Worm (Caenorhabditis elegans) whole organism, late embryonic: ENCODE results near the gene Y41E3.8.
A peak's percentile ranks its signal among the peaks of the same experiment; 100 is the strongest.

ENCODE experiments used
- C38D4.7 ChIP-seq: fragments of 200-800 bp; sonication (Bioruptor generic); optimal IDR thresholded peaks from 2 replicates; lab custom pipeline; 2018; ENCODE audit warnings: mild to moderate bottlenecking, missing genetic modification characterization, moderate library complexity, missing compliant biosample characterization
- F13H6.1 ChIP-seq: sonication (generic microtip); optimal IDR thresholded peaks from 2 replicates; lab custom pipeline; 2016; ENCODE audit warnings: missing genetic modification characterization, missing compliant biosample characterization
- K09A11.1 ChIP-seq: sonication (generic microtip); optimal IDR thresholded peaks from 2 replicates; lab custom pipeline; 2017; ENCODE audit warnings: antibody characterized with exemption, mild to moderate bottlenecking, missing genetic modification characterization, missing compliant biosample characterization; ENCODE audit not compliant: insufficient read depth
- T23F11.4 ChIP-seq: fragments of 200-800 bp; sonication (Bioruptor generic); optimal IDR thresholded peaks from 2 replicates; lab custom pipeline; 2018; ENCODE audit warnings: mild to moderate bottlenecking, missing genetic modification characterization, missing compliant biosample characterization
- ahr-1 ChIP-seq: sonication (generic microtip); optimal IDR thresholded peaks from 2 replicates; lab custom pipeline; 2016; ENCODE audit warnings: missing genetic modification characterization, missing compliant biosample characterization
- ama-1 ChIP-seq: fragments of 150-350 bp; optimal IDR thresholded peaks from 2 replicates; lab custom pipeline; 2014
- ceh-14 ChIP-seq: sonication (generic microtip); optimal IDR thresholded peaks from 2 replicates; lab custom pipeline; 2016; ENCODE audit warnings: missing genotype, missing genetic modification characterization, missing compliant biosample characterization
- ceh-18 ChIP-seq: sonication (generic microtip); optimal IDR thresholded peaks from 2 replicates; lab custom pipeline; 2016; ENCODE audit warnings: missing genetic modification characterization, missing compliant biosample characterization
- ceh-2 ChIP-seq: sonication (generic microtip); optimal IDR thresholded peaks from 2 replicates; lab custom pipeline; 2016; ENCODE audit warnings: missing genotype, missing genetic modification characterization, missing compliant biosample characterization
- ceh-24 ChIP-seq: sonication (generic microtip); optimal IDR thresholded peaks from 2 replicates; lab custom pipeline; 2016; ENCODE audit warnings: mild to moderate bottlenecking, missing genetic modification characterization, missing compliant biosample characterization
- ceh-30 ChIP-seq: fragments of 150-350 bp; optimal IDR thresholded peaks from 2 replicates; lab custom pipeline; 2014; ENCODE audit warnings: missing biosample characterization, missing genetic modification characterization
- ceh-31 ChIP-seq: sonication (generic microtip); optimal IDR thresholded peaks from 2 replicates; lab custom pipeline; 2016; ENCODE audit warnings: missing genetic modification characterization, missing compliant biosample characterization
- ceh-34 ChIP-seq: sonication (generic microtip); optimal IDR thresholded peaks from 2 replicates; lab custom pipeline; 2016; ENCODE audit warnings: mild to moderate bottlenecking, missing genetic modification characterization, missing compliant biosample characterization
- ceh-45 ChIP-seq: fragments of 200-800 bp; sonication (Bioruptor generic); IDR thresholded peaks from 2 replicates; pipeline ENCODE4 v1.3.6; 2022; ENCODE audit warnings: missing genetic modification reagents, missing genetic modification characterization, missing compliant biosample characterization
- ceh-6 ChIP-seq: fragments of 200-800 bp; sonication (Bioruptor generic); optimal IDR thresholded peaks from 2 replicates; lab custom pipeline; 2018; ENCODE audit warnings: mild to moderate bottlenecking, missing genetic modification characterization, missing compliant biosample characterization
- che-1 ChIP-seq: sonication (generic microtip); optimal IDR thresholded peaks from 2 replicates; lab custom pipeline; 2016; ENCODE audit warnings: mild to moderate bottlenecking, missing genetic modification characterization, missing compliant biosample characterization
- dve-1 ChIP-seq: sonication (generic microtip); optimal IDR thresholded peaks from 2 replicates; lab custom pipeline; 2017; ENCODE audit warnings: antibody characterized with exemption, mild to moderate bottlenecking, missing genetic modification characterization, missing compliant biosample characterization
- elt-2 ChIP-seq: sonication (generic microtip); optimal IDR thresholded peaks from 2 replicates; lab custom pipeline; 2016; ENCODE audit warnings: missing genetic modification reagents, missing genetic modification characterization, missing compliant biosample characterization
- elt-4 ChIP-seq: sonication (generic microtip); optimal IDR thresholded peaks from 2 replicates; lab custom pipeline; 2016; ENCODE audit warnings: missing genetic modification characterization, missing compliant biosample characterization
- ets-4 ChIP-seq: sonication (generic microtip); optimal IDR thresholded peaks from 2 replicates; lab custom pipeline; 2016; ENCODE audit warnings: missing genetic modification characterization, missing compliant biosample characterization
- fkh-10 ChIP-seq: fragments of 150-350 bp; optimal IDR thresholded peaks from 2 replicates; lab custom pipeline; 2014; ENCODE audit warnings: missing biosample characterization, missing genetic modification reagents, missing genetic modification characterization
- hlh-15 ChIP-seq: sonication (generic microtip); optimal IDR thresholded peaks from 2 replicates; lab custom pipeline; 2016; ENCODE audit warnings: missing genetic modification characterization, missing compliant biosample characterization
- hlh-30 ChIP-seq: sonication (generic microtip); optimal IDR thresholded peaks from 2 replicates; lab custom pipeline; 2017; ENCODE audit warnings: antibody characterized with exemption, missing genetic modification characterization, missing compliant biosample characterization; ENCODE audit not compliant: insufficient read depth
- lin-11 ChIP-seq: fragments of 200-800 bp; sonication (Bioruptor generic); optimal IDR thresholded peaks from 2 replicates; lab custom pipeline; 2018; ENCODE audit warnings: mild to moderate bottlenecking, missing genetic modification characterization, missing compliant biosample characterization
- mec-3 ChIP-seq: sonication (generic microtip); optimal IDR thresholded peaks from 2 replicates; lab custom pipeline; 2016; ENCODE audit warnings: borderline replicate concordance, missing genetic modification characterization, missing compliant biosample characterization
- nhr-11 ChIP-seq: fragments of 150-350 bp; optimal IDR thresholded peaks from 2 replicates; lab custom pipeline; 2014; ENCODE audit warnings: missing biosample characterization, missing genetic modification characterization
- npax-4 ChIP-seq: sonication (generic microtip); optimal IDR thresholded peaks from 2 replicates; lab custom pipeline; 2016; ENCODE audit warnings: missing genetic modification characterization, missing compliant biosample characterization
- odd-2 ChIP-seq: sonication (generic microtip); optimal IDR thresholded peaks from 2 replicates; lab custom pipeline; 2017; ENCODE audit warnings: antibody characterized with exemption, mild to moderate bottlenecking, missing genetic modification characterization, missing compliant biosample characterization
- pat-9 ChIP-seq: fragments of 200-800 bp; sonication (Bioruptor generic); optimal IDR thresholded peaks from 2 replicates; lab custom pipeline; 2018; ENCODE audit warnings: mild to moderate bottlenecking, missing genetic modification characterization, moderate library complexity, missing compliant biosample characterization
- pax-1 ChIP-seq: fragments of 150-350 bp; optimal IDR thresholded peaks from 2 replicates; lab custom pipeline; 2014; ENCODE audit warnings: missing biosample characterization, missing genetic modification characterization
- pha-2 ChIP-seq: sonication (generic microtip); optimal IDR thresholded peaks from 2 replicates; lab custom pipeline; 2017; ENCODE audit warnings: mild to moderate bottlenecking, missing genetic modification characterization, missing compliant biosample characterization
- pqm-1 ChIP-seq: sonication (generic microtip); optimal IDR thresholded peaks from 2 replicates; lab custom pipeline; 2016; ENCODE audit warnings: missing genetic modification characterization, missing compliant biosample characterization
- pros-1 ChIP-seq: fragments of 150-350 bp; optimal IDR thresholded peaks from 2 replicates; lab custom pipeline; 2014; ENCODE audit warnings: missing biosample characterization, missing genetic modification reagents, missing genetic modification characterization
- sdc-2 ChIP-seq: sonication (generic microtip); optimal IDR thresholded peaks from 2 replicates; lab custom pipeline; 2016; ENCODE audit warnings: missing genotype, missing genetic modification characterization, missing compliant biosample characterization
- sox-2 ChIP-seq: fragments of 200-800 bp; sonication (Bioruptor generic); IDR thresholded peaks from 2 replicates; pipeline ENCODE4 v1.3.6; 2022; ENCODE audit warnings: missing genetic modification reagents, missing genetic modification characterization, missing compliant biosample characterization
- sox-4 ChIP-seq: sonication (generic microtip); optimal IDR thresholded peaks from 2 replicates; lab custom pipeline; 2017; ENCODE audit warnings: mild to moderate bottlenecking, missing genetic modification characterization, inconsistent platforms, missing compliant biosample characterization
- syd-9 ChIP-seq: sonication (generic microtip); optimal IDR thresholded peaks from 2 replicates; lab custom pipeline; 2016; ENCODE audit warnings: mild to moderate bottlenecking, missing genetic modification characterization, moderate library complexity, missing compliant biosample characterization
- ttx-3 ChIP-seq: sonication (generic microtip); optimal IDR thresholded peaks from 2 replicates; lab custom pipeline; 2016; ENCODE audit warnings: missing genetic modification reagents, missing genetic modification characterization, missing compliant biosample characterization
- unc-42 ChIP-seq: sonication (generic microtip); optimal IDR thresholded peaks from 2 replicates; lab custom pipeline; 2016; ENCODE audit warnings: missing genotype, missing genetic modification characterization, missing compliant biosample characterization

The Y41E3.8 gene

DNA sequence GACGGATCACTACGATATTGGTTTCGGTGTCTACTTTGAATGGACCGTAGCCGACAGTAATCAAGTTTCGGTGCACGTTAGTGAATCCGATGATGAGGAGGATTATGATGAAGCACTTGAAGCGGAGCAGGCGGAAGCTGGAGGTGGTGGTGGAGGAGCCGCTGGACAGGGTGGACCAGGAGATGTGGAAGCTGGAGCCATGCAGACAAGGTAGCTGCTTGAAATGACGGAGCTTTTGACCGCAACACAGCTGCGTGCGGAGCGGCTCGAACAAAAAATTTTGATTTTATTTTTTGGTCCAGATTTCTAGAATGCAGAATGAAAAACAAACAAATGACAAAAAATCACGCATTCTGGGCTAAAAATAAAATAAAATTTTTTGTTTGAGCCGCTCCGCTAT lies 4.4 kb downstream of the Y41E3.8 start:
- TF ChIP-seq ceh-14 (no peak), syd-9 (tag; lab: Kevin White, UChicago) (no peak), ceh-45 (GFP tag; lab: Robert Waterston, UW) (no peak), F13H6.1 (no peak), pros-1 (tag; lab: Kevin White, UChicago) (no peak), ceh-6 (no peak), ets-4 (tag; lab: Kevin White, UChicago) (no peak), T23F11.4 (GFP tag; lab: Kevin White, UChicago) (no peak), ceh-30 (tag; lab: Kevin White, UChicago) (no peak), npax-4 (tag; lab: Kevin White, UChicago) (no peak), ceh-18 (tag; lab: Kevin White, UChicago) (no peak), ceh-2 (tag; lab: Kevin White, UChicago) (no peak), odd-2 (tag; lab: Kevin White, UChicago) (no peak), hlh-30 (tag; lab: Kevin White, UChicago) (no peak), elt-2 (tag; lab: Kevin White, UChicago) (no peak), K09A11.1 (tag; lab: Kevin White, UChicago) (no peak), C38D4.7 (GFP tag; lab: Kevin White, UChicago) (no peak), pqm-1 (tag; lab: Kevin White, UChicago) (no peak), sox-4 (no peak), ttx-3 (no peak)
- TF ChIP-seq, all 69 proteins: peak for 0

DNA sequence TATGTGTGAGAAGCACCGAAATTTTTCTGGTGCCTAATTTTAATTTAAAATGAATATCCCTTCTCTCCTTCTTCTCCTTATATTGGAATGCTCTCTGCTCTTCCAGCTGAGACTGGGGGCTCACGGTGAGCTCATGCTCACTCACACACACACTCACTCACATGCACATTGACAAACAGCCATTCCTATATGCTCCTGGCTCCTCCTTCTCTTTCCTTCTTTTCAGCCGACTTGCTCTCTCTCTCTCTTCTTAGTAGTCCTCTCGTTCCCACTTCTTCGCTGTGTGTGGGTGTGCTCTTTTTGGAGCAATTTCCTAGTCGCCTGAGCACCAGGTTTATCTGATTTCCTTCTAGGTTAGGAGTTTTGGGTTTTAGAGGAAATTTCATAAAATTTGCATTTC lies 7.8 kb downstream of the Y41E3.8 start:
- TF ChIP-seq unc-42 (tag; lab: Kevin White, UChicago) (peak; percentile 75), ceh-31 (tag; lab: Kevin White, UChicago) (peak; percentile 38), pros-1 (tag; lab: Kevin White, UChicago) (no peak), ceh-6 (no peak), odd-2 (tag; lab: Kevin White, UChicago) (no peak), ceh-14 (peak; percentile 51)

DNA sequence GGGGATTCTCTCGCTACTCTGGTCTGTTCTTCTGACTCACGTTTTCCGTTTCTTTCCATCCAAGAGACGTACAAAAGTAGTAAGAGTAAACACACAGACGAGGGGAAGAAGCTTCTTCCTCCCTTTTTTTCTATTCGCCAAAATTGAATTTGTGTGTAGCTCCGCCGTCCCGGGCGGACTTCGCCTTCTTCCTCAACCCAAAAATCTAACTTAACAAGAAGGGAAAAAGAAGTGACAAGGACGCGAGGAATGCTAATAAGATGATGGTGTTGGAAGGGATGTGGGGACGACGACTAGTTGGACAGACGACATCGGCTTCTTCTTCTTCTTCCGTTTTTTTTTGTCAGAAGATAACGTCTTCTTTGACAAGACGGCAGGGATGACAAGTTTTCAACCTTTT lies 11.8 kb downstream of the Y41E3.8 start:
- TF ChIP-seq fkh-10 (GFP tag; lab: Kevin White, UChicago) (peak; percentile 45), nhr-11 (tag; lab: Kevin White, UChicago) (no peak), unc-42 (tag; lab: Kevin White, UChicago) (peak; percentile 99), sdc-2 (no peak), che-1 (tag; lab: Kevin White, UChicago) (no peak), ceh-31 (tag; lab: Kevin White, UChicago) (peak; percentile 54)

DNA sequence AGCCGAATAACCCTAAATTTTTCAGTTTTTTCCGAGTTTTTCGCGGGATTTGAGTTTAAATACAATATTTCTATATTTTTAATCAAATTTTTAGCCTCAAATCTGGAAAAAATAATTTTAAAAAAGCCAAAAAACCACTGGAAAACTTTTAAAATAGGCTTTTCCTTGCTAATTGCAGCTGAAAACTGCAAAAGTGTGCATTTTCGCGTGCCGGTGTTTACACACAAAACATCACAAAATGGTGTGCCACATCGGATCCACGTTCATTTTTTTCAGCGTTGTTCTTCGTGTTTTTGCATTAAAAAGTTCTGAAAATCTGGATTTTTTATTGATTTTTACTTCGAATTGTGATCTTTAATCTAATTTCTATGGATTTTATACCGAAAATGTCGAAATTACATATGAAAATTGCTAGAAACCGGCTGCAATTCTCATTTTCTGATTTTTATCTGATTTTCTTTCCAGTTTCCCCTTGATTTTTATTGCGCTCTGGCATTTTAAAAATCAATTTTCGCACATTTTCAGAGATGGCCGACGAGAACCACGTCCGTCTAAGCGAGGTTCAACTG lies 15.2 kb downstream of the Y41E3.8 start, which contains the start of gene Y41E3.7:
Gene Y41E3.7, plus strand, starts transcription at position 519 of the 569 bp plus-strand sequence.
- TF ChIP-seq ama-1 (lab: Kevin White, UChicago) (no peak), ceh-24 (tag; lab: Kevin White, UChicago) (no peak), lin-11 (tag; lab: Kevin White, UChicago) (no peak), pat-9 (tag; lab: Kevin White, UChicago) (no peak)

DNA sequence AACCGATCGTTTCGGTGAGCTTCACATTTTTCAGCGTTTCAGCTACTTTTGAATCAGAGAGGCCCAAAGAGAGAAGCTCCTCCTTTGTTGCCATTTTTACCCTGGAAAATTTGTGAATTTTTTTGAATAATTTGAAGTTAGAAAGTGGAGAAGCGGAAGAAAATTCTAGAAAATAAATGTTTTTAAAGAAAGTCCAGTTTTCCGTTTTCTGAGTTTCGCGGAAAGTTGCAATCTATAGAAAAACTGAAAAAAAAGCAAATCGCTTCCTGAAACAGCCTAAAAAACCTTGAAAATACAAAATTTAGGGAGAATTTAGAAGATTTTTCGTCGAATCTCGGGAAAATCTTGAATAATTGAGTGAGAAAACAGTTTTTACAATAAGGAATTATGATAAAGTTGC lies 15.7 kb downstream of the Y41E3.8 start, which contains the start of gene qars-1:
Gene qars-1, minus strand, starts transcription at position 101 of the 400 bp plus-strand sequence.
- TF ChIP-seq pros-1 (tag; lab: Kevin White, UChicago): no peak
- no peak for TF ChIP-seq pax-1
- TF ChIP-seq pha-2 (tag; lab: Kevin White, UChicago): no peak
- TF ChIP-seq ahr-1 (tag; lab: Kevin White, UChicago): no peak
- TF ChIP-seq ets-4 (tag; lab: Kevin White, UChicago): no peak
- no peak for TF ChIP-seq mec-3 (tag; lab: Kevin White, UChicago)
- TF ChIP-seq nhr-11 (tag; lab: Kevin White, UChicago): no peak
- TF ChIP-seq elt-4: no peak
- no peak for TF ChIP-seq npax-4 (tag; lab: Kevin White, UChicago)
- no peak for TF ChIP-seq ceh-34 (tag; lab: Kevin White, UChicago)
- no peak for TF ChIP-seq dve-1 (tag; lab: Kevin White, UChicago)
- no peak for TF ChIP-seq sox-2 (GFP tag; lab: Robert Waterston, UW)
- no peak for TF ChIP-seq sdc-2
- TF ChIP-seq hlh-15 (tag; lab: Kevin White, UChicago): no peak
- no peak for TF ChIP-seq ceh-6
